Worm (Caenorhabditis elegans): ENCODE results near the gene Y82E9BL.18.

DNA sequence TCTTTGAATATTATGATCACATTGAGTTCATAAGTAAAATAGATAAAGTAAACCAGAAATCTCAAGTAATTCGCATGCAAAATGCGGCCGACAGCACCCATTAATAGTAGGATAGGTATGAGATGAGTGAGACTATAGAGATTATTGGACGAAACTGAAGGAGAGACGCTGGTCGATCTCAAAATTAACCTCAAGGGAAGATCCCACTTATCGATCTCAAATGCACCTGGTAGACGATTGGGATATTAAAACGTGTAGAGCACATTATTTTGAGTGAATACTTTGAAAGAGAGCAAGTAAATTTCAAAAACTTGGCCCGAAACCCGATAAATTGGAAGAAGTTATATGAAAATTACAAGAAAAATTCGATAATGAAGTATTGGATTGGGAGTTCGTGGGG is 19.1 kb downstream of the Y82E9BL.18 start, which contains the start of gene Y82E9BL.6:
- no peak for TF ChIP-seq K12H6.12 (tag; optimal IDR thresholded peaks at IDR 0.05)
- no peak for TF ChIP-seq snpc-4 (GFP tag; optimal IDR thresholded peaks at IDR 0.05)
- TF ChIP-seq snpc-4 (tag; optimal IDR thresholded peaks at IDR 0.05): no peak
- no peak for TF ChIP-seq ets-4 (GFP tag; optimal IDR thresholded peaks at IDR 0.05)
- TF ChIP-seq repo-1 (tag; optimal IDR thresholded peaks at IDR 0.05): no peak
- TF ChIP-seq F49E8.2 (tag; optimal IDR thresholded peaks at IDR 0.05; ENCODE audit: insufficient read depth): no peak
- no peak for TF ChIP-seq mes-4 (tag; optimal IDR thresholded peaks at IDR 0.05)

All from whole organism, young adult.